Fruit fly (Drosophila melanogaster): ENCODE measurements around the gene CG42327.
A peak's percentile ranks its signal among the peaks of the same experiment; 100 is the strongest.

CG42327 gene

dm6 chr3R:11694311-11695305 lies 38.7 kb downstream of the CG42327 start, which contains the start of gene Fer3 (continued):
- TF ChIP-seq B-H1 (GFP tag; IDR thresholded peaks at IDR 0.05) (no peak), Dip2 (GFP tag; IDR thresholded peaks at IDR 0.05) (no peak), CG6254 (GFP tag; optimal IDR thresholded peaks at IDR 0.05) (no peak), CG34376 (GFP tag; optimal IDR thresholded peaks at IDR 0.05) (no peak), gcm2 (GFP tag; optimal IDR thresholded peaks at IDR 0.05) (no peak), schlank (tag; optimal IDR thresholded peaks at IDR 0.05) (no peak), scrt (GFP tag; optimal IDR thresholded peaks at IDR 0.05) (peak; percentile 93), Med (GFP tag) (peak; percentile 1), CG15479 (GFP tag; optimal IDR thresholded peaks at IDR 0.05) (no peak), Deaf1 (tag; optimal IDR thresholded peaks at IDR 0.05) (no peak), CG10267 (tag; optimal IDR thresholded peaks at IDR 0.05) (no peak), CG33213 (GFP tag; optimal IDR thresholded peaks at IDR 0.05) (no peak), sim (GFP tag; IDR thresholded peaks at IDR 0.05) (no peak), CG15269 (tag; optimal IDR thresholded peaks at IDR 0.05) (no peak), onecut (GFP tag; IDR thresholded peaks at IDR 0.05) (no peak), CHES-1-like (GFP tag; optimal IDR thresholded peaks at IDR 0.05) (no peak), Atf6 (GFP tag; IDR thresholded peaks at IDR 0.05) (peak; percentile 38; the same call in 1 of the 2 replicates), CG12942 (GFP tag; optimal IDR thresholded peaks at IDR 0.05) (no peak), CG14965 (GFP tag; optimal IDR thresholded peaks at IDR 0.05; ENCODE audit: borderline replicate concordance) (no peak), CG6791 (GFP tag; IDR thresholded peaks at IDR 0.05; ENCODE audit: partially characterized antibody) (peak; percentile 36; the same call in 1 of the 3 replicates), MESR4 (GFP tag; optimal IDR thresholded peaks at IDR 0.05) (no peak), nerfin-2 (GFP tag; IDR thresholded peaks at IDR 0.05; ENCODE audit: partially characterized antibody) (no peak), CG15514 (GFP tag; optimal IDR thresholded peaks at IDR 0.05) (peak; percentile 13), pita (GFP tag; optimal IDR thresholded peaks at IDR 0.05) (peak; percentile 77), CG3163 (GFP tag; optimal IDR thresholded peaks at IDR 0.05) (peak; percentile 90), CG8089 (GFP tag; optimal IDR thresholded peaks at IDR 0.05) (no peak), CG8924 (tag; optimal IDR thresholded peaks at IDR 0.05) (peak; percentile 12), ewg (GFP tag; optimal IDR thresholded peaks at IDR 0.05) (peak; percentile 40), Oli (tag; optimal IDR thresholded peaks at IDR 0.05) (no peak), CG17568 (GFP tag; optimal IDR thresholded peaks at IDR 0.05) (no peak), TFAM (GFP tag; optimal IDR thresholded peaks at IDR 0.05) (no peak), row (GFP tag; IDR thresholded peaks at IDR 0.05) (peak; percentile 22; the same call in 1 of the 3 replicates), Hr3 (GFP tag; optimal IDR thresholded peaks at IDR 0.05) (no peak), Antp (GFP tag; optimal IDR thresholded peaks at IDR 0.05) (no peak), CG12391 (tag; optimal IDR thresholded peaks at IDR 0.05) (peak; percentile 39), gsb (GFP tag; IDR thresholded peaks at IDR 0.05) (no peak), lilli (GFP tag; optimal IDR thresholded peaks at IDR 0.05) (no peak), nmo (GFP tag; optimal IDR thresholded peaks at IDR 0.05) (no peak), CG4360 (GFP tag; IDR thresholded peaks at IDR 0.05) (no peak), CG11398 (GFP tag; optimal IDR thresholded peaks at IDR 0.05) (no peak), ap (GFP tag; IDR thresholded peaks at IDR 0.05) (no peak), emc (GFP tag; optimal IDR thresholded peaks at IDR 0.05) (no peak), Fer1 (GFP tag; optimal IDR thresholded peaks at IDR 0.05) (no peak), Tbp (GFP tag; optimal IDR thresholded peaks at IDR 0.05) (no peak), gem (tag; optimal IDR thresholded peaks at IDR 0.05) (no peak), E2f1 (GFP tag; IDR thresholded peaks at IDR 0.05) (no peak), Sox100B (GFP tag; optimal IDR thresholded peaks at IDR 0.05) (no peak), Nf-YC (tag; optimal IDR thresholded peaks at IDR 0.05) (peak; percentile 93), CG14667 (GFP tag; IDR thresholded peaks at IDR 0.05) (no peak)
